Worm (Caenorhabditis elegans): ENCODE measurements around the gene C17H12.3.

C17H12.3 gene

DNA sequence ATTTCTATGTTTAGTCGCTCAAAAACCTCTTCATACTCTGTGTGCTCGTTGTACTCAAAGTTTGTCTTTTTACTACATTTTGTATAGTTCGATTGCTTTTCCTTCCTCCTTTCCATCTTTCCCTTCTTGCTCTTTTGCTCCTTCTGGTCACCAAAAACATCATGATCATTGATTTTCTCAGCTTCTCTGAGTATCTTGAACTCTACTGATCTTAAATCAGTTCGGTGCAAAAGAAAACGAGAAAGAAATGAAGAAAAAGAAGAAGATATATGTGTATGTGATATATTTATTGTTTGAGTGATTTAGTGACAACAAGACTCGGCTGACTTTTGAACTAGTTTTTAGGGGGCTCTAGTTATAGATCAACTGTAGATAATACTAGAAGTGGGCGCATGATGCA, 45.3 kb downstream of the C17H12.3 start:
- TF ChIP-seq hlh-6 (tag; optimal IDR thresholded peaks at IDR 0.05) (no peak), ahr-1 (tag; optimal IDR thresholded peaks at IDR 0.05) (no peak), T23F11.4 (GFP tag; optimal IDR thresholded peaks at IDR 0.05) (no peak), pros-1 (tag; optimal IDR thresholded peaks at IDR 0.05) (no peak), unc-42 (tag; optimal IDR thresholded peaks at IDR 0.05) (no peak), pat-9 (tag; optimal IDR thresholded peaks at IDR 0.05) (no peak), C08G9.2 (tag; optimal IDR thresholded peaks at IDR 0.05) (no peak), fkh-6 (tag; optimal IDR thresholded peaks at IDR 0.05) (no peak), ceh-45 (GFP tag; IDR thresholded peaks at IDR 0.05) (no peak), dve-1 (tag; optimal IDR thresholded peaks at IDR 0.05) (no peak), nhr-232 (tag; optimal IDR thresholded peaks at IDR 0.05) (no peak), sdc-2 (tag; optimal IDR thresholded peaks at IDR 0.05) (no peak), nhr-11 (tag; optimal IDR thresholded peaks at IDR 0.05) (no peak), hlh-30 (tag; optimal IDR thresholded peaks at IDR 0.05; ENCODE audit: insufficient read depth) (no peak), fkh-10 (GFP tag; optimal IDR thresholded peaks at IDR 0.05) (no peak), che-1 (tag; optimal IDR thresholded peaks at IDR 0.05) (no peak), sox-2 (GFP tag; IDR thresholded peaks at IDR 0.05) (no peak)

- TF ChIP-seq npax-4 (tag; optimal IDR thresholded peaks at IDR 0.05) (no peak), che-1 (tag; optimal IDR thresholded peaks at IDR 0.05) (no peak), tbx-7 (tag; optimal IDR thresholded peaks at IDR 0.05) (no peak), ttx-3 (tag; optimal IDR thresholded peaks at IDR 0.05) (no peak), eyg-1 (tag; optimal IDR thresholded peaks at IDR 0.05) (no peak), ceh-34 (tag; optimal IDR thresholded peaks at IDR 0.05) (no peak), gmeb-2 (tag; optimal IDR thresholded peaks at IDR 0.05) (no peak), hlh-30 (tag; optimal IDR thresholded peaks at IDR 0.05; ENCODE audit: insufficient read depth) (no peak), ceh-48 (tag; optimal IDR thresholded peaks at IDR 0.05) (no peak), K09A11.1 (tag; optimal IDR thresholded peaks at IDR 0.05; ENCODE audit: insufficient read depth) (no peak), K02D7.2 (tag; optimal IDR thresholded peaks at IDR 0.05) (no peak), ceh-45 (GFP tag; IDR thresholded peaks at IDR 0.05) (no peak), dve-1 (tag; optimal IDR thresholded peaks at IDR 0.05) (no peak), ref-2 (tag; optimal IDR thresholded peaks at IDR 0.05) (no peak), unc-3 (GFP tag; conservative IDR thresholded peaks at IDR 0.05) (no peak), unc-3 (tag; optimal IDR thresholded peaks at IDR 0.05) (no peak), dmd-4 (tag; optimal IDR thresholded peaks at IDR 0.05; ENCODE audit: borderline replicate concordance) (no peak), hlh-8 (tag; optimal IDR thresholded peaks at IDR 0.05) (no peak)
Observed at ce11 chrIV:6748491-6748890, 46.9 kb downstream of the C17H12.3 start, which contains the start of gene lin-45. lin-45 (minus strand) TSS chrIV:6748572.

ce11 chrIV:6747652-6748051, 47.8 kb downstream of the C17H12.3 start:
- peak; percentile 28 for TF ChIP-seq fkh-6 (tag; optimal IDR thresholded peaks at IDR 0.05)
- peak; percentile 1 for TF ChIP-seq elt-2 (tag; optimal IDR thresholded peaks at IDR 0.05)
- no peak for TF ChIP-seq sox-2 (GFP tag; IDR thresholded peaks at IDR 0.05)
- TF ChIP-seq zip-5 (tag; optimal IDR thresholded peaks at IDR 0.05): peak; percentile 59
- TF ChIP-seq ref-2 (tag; optimal IDR thresholded peaks at IDR 0.05): peak; percentile 30
- TF ChIP-seq rnt-1 (tag; optimal IDR thresholded peaks at IDR 0.05): peak; percentile 15
- TF ChIP-seq ceh-31 (tag; optimal IDR thresholded peaks at IDR 0.05): peak; percentile 84
- TF ChIP-seq C08G9.2 (tag; optimal IDR thresholded peaks at IDR 0.05): peak; percentile 83
- peak; percentile 85 for TF ChIP-seq tbx-2 (tag; optimal IDR thresholded peaks at IDR 0.05)
- peak; percentile 70 for TF ChIP-seq ets-4 (tag; optimal IDR thresholded peaks at IDR 0.05)
- TF ChIP-seq ceh-2 (tag; optimal IDR thresholded peaks at IDR 0.05): peak; percentile 76
- TF ChIP-seq tbx-7 (tag; optimal IDR thresholded peaks at IDR 0.05): peak; percentile 62
- no peak for TF ChIP-seq pqm-1 (tag; optimal IDR thresholded peaks at IDR 0.05)
- no peak for TF ChIP-seq Y22D7AL.16 (tag; optimal IDR thresholded peaks at IDR 0.05)

All from whole organism, late embryonic.